Worm (Caenorhabditis elegans) whole organism, midembryonic: Measurements from ENCODE around the gene mltn-5.
A peak's percentile ranks its signal among the peaks of the same experiment; 100 is the strongest.

Experiments
- T22C8.4 ChIP-seq: fragments of 200-800 bp; sonication (Bioruptor generic); IDR thresholded peaks from 2 replicates; pipeline ENCODE4 v1.3.6; 2022; ENCODE audit warnings: missing genetic modification characterization, missing compliant biosample characterization
- cog-1 ChIP-seq: sonication (generic microtip); optimal IDR thresholded peaks from 2 replicates; lab custom pipeline; 2016; ENCODE audit warnings: missing genetic modification characterization, missing compliant biosample characterization
- flt-1 ChIP-seq: fragments of 200-800 bp; sonication (Bioruptor generic); IDR thresholded peaks from 2 replicates; pipeline ENCODE4 v1.3.6; 2022; ENCODE audit warnings: missing genetic modification characterization, missing compliant biosample characterization
- klf-2 ChIP-seq: fragments of 200-800 bp; sonication (Bioruptor generic); conservative IDR thresholded peaks from 2 replicates; pipeline ENCODE4 v1.3.6; 2022; ENCODE audit warnings: missing genetic modification reagents, missing genetic modification characterization, missing compliant biosample characterization
- med-1 ChIP-seq: sonication (generic microtip); optimal IDR thresholded peaks from 2 replicates; lab custom pipeline; 2017; ENCODE audit warnings: missing genetic modification characterization, mild to moderate bottlenecking, missing compliant biosample characterization, antibody characterized with exemption, missing genetic modification reagents; ENCODE audit not compliant: insufficient read depth
- ref-1 ChIP-seq: fragments of 200-800 bp; sonication (Bioruptor generic); conservative IDR thresholded peaks from 2 replicates; pipeline ENCODE4 v1.3.6; 2022; ENCODE audit warnings: missing genetic modification reagents, missing genetic modification characterization, missing compliant biosample characterization
- tab-1 ChIP-seq: fragments of 200-800 bp; sonication (Bioruptor generic); IDR thresholded peaks from 2 replicates; pipeline ENCODE4 v1.3.6; 2022; ENCODE audit warnings: missing genetic modification characterization, missing compliant biosample characterization
- ztf-23 ChIP-seq: fragments of 200-800 bp; sonication (Bioruptor generic); IDR thresholded peaks from 2 replicates; pipeline ENCODE4 v1.3.6; 2022; ENCODE audit warnings: missing genetic modification reagents, missing genetic modification characterization, missing compliant biosample characterization
- ztf-29 ChIP-seq: fragments of 200-800 bp; sonication (Bioruptor generic); IDR thresholded peaks from 2 replicates; pipeline ENCODE4 v1.3.6; 2022; ENCODE audit warnings: missing genetic modification reagents, missing genetic modification characterization, missing compliant biosample characterization

mltn-5 gene

DNA sequence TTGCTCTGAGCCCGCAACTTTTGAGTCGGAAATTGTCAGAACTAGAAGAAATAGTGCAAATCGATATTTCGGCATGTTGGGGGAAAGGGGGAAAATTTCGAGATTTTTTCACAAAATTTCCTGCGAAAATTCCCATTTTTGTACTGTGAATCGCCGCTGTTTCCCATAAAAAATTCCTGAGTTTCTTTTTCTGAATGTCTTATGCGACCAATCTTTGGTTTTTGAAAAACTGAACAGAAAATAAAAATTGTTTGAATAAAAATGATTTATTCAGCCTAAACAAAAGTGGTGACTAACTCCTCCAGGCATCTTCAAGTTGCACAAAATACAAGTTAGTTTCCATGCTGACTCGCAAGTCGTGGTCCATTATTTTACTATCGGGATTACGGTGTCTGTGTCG is 41.2 kb downstream of the mltn-5 start, which contains the start of gene W07G1.7:
TSS of gene W07G1.7 (minus strand) at position 101 of the 400 bp plus-strand sequence.
- TF ChIP-seq ztf-23 (GFP tag; lab: Robert Waterston, UW) (no peak), med-1 (no peak)

DNA sequence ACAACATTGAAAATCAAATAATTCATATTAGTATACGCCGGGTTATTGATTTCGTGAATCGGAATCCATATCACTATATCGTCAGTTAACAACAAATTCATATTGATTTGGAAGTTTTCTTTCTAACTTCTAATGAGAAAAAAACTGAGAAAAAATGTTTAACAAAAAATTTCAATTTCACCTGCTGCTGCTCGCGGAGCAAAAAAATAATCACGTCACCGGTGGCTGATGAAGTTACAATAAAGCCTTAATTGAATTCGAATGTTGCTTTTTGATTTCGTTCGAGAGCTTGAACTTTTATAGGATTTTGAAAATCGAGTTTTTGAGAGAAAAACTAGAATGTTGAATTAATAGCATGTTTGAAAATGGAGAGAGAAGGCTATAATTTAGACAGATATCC is 44.0 kb downstream of the mltn-5 start, which contains the start of gene sre-43:
TSS of gene sre-43 (minus strand) at position 101 of the 400 bp plus-strand sequence.
- no peak for TF ChIP-seq cog-1 (tag; lab: Kevin White, UChicago)
- no peak for TF ChIP-seq flt-1
- no peak for TF ChIP-seq T22C8.4 (GFP tag; lab: Robert Waterston, UW)
- no peak for TF ChIP-seq med-1
- TF ChIP-seq ztf-29 (GFP tag; lab: Robert Waterston, UW) = no peak
- no peak for TF ChIP-seq ref-1 (GFP tag; lab: Robert Waterston, UW)
- no peak for TF ChIP-seq ztf-23 (GFP tag; lab: Robert Waterston, UW)
- TF ChIP-seq klf-2 (GFP tag; lab: Robert Waterston, UW) = no peak
- TF ChIP-seq tab-1 (GFP tag; lab: Robert Waterston, UW) = no peak

DNA sequence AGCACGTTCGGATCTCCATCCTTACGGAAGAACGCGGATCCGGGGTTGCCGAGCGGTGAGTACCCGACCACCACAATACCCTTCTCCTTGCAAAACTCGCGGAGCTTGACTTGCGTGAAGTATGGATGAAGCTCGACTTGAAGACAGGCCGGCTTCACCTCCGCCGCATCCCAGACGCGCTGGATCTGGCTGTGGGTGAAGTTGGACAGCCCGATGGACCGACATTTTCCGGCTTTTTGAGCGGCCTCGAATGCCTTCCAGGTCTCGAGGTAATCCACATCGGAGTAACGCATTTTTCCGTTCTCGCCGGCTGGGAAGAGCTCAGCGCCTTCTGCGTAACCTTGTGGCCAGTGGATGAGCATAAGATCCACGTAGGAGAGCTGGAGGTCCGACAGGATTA is 47.2 kb downstream of the mltn-5 start:
- TF ChIP-seq ztf-23 (GFP tag; lab: Robert Waterston, UW) (no peak), cog-1 (tag; lab: Kevin White, UChicago) (no peak), flt-1 (no peak), ztf-29 (GFP tag; lab: Robert Waterston, UW) (no peak), ref-1 (GFP tag; lab: Robert Waterston, UW) (no peak), klf-2 (GFP tag; lab: Robert Waterston, UW) (no peak), med-1 (no peak), T22C8.4 (GFP tag; lab: Robert Waterston, UW) (no peak), tab-1 (GFP tag; lab: Robert Waterston, UW) (no peak)

DNA sequence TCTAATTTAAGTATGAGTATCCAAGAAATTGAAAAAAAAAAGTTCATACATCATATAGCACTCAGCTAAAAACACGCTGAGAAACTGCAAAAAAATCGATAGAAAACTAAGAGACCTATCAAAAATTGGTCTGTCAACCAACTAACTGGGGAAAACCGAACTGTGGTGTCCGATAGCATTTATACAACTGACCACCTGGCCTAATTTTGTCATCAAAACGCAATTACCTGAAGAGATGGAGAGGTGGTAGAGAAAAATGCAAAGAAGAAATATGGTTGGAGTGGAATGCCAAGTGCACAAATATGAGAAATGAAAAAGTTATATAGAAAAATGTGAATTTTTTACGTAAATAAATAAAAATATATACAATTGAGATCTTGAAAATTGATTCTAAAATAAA is 48.5 kb downstream of the mltn-5 start, which contains the start of gene Y39G8B.1:
TSS of gene Y39G8B.1 (minus strand) at position 299 of the 400 bp plus-strand sequence.
- no peak for TF ChIP-seq cog-1 (tag; lab: Kevin White, UChicago)
- no peak; the same call in 1 of the 2 replicates for TF ChIP-seq T22C8.4 (GFP tag; lab: Robert Waterston, UW)

DNA sequence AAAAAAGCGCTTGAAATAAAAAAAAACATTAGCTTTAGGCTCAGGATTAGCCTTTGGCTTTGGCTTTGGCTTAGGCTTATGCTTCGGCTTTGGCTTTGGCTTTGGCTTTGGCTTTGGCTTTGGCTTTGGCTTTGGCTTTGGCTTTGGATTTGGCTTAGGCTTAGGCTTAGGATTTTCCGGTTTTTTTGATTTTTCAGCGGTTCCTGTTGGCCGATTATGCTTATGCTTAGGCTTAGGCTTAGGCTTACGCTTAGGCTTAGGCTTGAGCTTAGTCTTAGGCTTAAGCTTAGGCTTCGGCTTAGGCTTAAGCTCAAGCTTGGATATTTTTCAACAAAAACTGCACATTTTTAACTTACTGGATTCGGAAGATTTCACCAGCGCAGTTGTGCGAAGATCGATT is 49.1 kb downstream of the mltn-5 start:
- TF ChIP-seq tab-1 (GFP tag; lab: Robert Waterston, UW) (no peak), klf-2 (GFP tag; lab: Robert Waterston, UW) (no peak), ztf-23 (GFP tag; lab: Robert Waterston, UW) (no peak), ref-1 (GFP tag; lab: Robert Waterston, UW) (no peak), med-1 (no peak), ztf-29 (GFP tag; lab: Robert Waterston, UW) (peak; percentile 74; the same call in 1 of the 2 replicates), flt-1 (no peak)

DNA sequence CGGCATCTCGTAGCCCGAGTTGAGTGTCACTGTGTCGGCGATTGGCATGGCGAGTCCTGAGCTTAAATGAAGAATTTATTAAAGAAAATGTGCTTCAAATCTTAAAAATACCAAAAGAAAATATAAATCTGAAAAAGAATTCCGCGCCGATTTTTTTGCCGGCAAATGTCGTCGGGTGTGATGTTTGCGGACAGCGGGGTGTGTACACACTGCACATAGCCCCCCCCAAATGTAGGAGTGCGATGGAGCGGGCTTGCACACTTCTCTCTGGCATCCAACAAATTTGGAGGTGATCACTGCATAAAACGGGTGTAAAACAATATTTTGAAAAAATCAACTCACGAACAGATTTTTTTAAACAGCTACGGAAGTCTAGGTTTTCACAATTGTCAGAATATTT is 51.2 kb downstream of the mltn-5 start, which contains the start of gene Y39G8B.2:
TSS of gene Y39G8B.2 (minus strand) at position 61 of the 400 bp plus-strand sequence.
- no peak for TF ChIP-seq med-1
- peak; percentile 71; the same call in 1 of the 2 replicates for TF ChIP-seq tab-1 (GFP tag; lab: Robert Waterston, UW)
- TF ChIP-seq ztf-29 (GFP tag; lab: Robert Waterston, UW) = peak; percentile 52; the same call in 1 of the 2 replicates
- TF ChIP-seq T22C8.4 (GFP tag; lab: Robert Waterston, UW) = no peak
- TF ChIP-seq ztf-23 (GFP tag; lab: Robert Waterston, UW) = peak; percentile 83
- peak; percentile 76 for TF ChIP-seq flt-1
- TF ChIP-seq klf-2 (GFP tag; lab: Robert Waterston, UW) = 0 out of 2 replicates have a peak, but pooled peaks have one; percentile 41
- peak; percentile 74 for TF ChIP-seq cog-1 (tag; lab: Kevin White, UChicago)

DNA sequence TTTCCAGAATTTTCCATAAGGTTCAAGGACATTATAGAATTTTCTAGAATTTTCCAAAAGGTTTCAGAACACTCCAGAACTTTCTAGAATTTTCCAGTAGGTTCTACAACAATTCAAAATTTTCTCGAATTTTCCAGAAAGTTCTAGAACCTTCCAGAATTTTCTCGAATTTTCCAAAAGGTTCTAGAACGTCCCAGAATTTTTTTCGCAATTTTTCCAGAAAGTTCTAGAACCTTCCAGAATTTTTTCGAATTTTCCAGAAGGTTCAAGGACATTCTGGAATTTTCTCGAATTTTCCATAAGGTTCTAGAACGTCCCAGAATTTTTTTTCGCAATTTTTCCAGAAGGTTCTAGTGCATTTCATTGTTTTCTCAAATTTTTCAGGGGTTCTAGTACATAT is 52.7 kb downstream of the mltn-5 start:
- no peak for TF ChIP-seq med-1
- TF ChIP-seq cog-1 (tag; lab: Kevin White, UChicago) = no peak
- TF ChIP-seq ref-1 (GFP tag; lab: Robert Waterston, UW) = no peak
- no peak for TF ChIP-seq ztf-23 (GFP tag; lab: Robert Waterston, UW)
- no peak for TF ChIP-seq T22C8.4 (GFP tag; lab: Robert Waterston, UW)
- no peak for TF ChIP-seq tab-1 (GFP tag; lab: Robert Waterston, UW)

DNA sequence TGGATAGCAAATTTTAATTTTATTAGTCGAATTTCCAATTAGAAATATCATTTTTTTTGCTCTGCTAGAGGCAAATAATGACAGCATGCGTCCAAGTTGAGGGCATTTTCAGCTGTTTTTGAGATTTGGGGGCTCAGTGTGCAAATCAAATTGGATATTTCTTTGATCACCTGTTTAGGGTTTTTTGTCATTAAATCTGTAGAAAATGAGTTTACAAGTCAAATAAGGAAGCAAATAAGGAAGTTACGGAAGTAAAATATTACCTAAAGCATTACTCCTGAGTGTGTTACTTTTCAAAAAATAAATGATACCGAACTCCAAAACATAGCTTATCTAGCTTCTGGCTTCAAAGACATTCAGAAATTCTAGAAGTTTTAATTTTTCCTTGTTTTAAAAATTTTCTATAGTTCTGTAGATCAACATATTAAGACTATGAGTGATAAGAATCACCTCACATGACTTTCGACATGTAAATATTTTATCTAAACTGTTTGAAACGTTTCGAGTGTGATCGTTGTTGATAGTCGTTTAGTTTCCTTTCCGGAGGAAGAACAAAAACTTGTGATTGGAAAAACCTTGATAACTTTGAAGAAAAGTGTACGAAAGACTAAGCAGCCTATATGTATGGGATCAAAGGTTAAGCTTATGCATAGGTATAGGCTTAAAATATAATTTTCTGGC is 55.0 kb downstream of the mltn-5 start, which contains the start of gene sre-48:
TSS of gene sre-48 (minus strand) at position 51 of the 681 bp plus-strand sequence.
- TF ChIP-seq klf-2 (GFP tag; lab: Robert Waterston, UW) (no peak), ztf-23 (GFP tag; lab: Robert Waterston, UW) (no peak), cog-1 (tag; lab: Kevin White, UChicago) (no peak), ztf-29 (GFP tag; lab: Robert Waterston, UW) (no peak), T22C8.4 (GFP tag; lab: Robert Waterston, UW) (no peak), tab-1 (GFP tag; lab: Robert Waterston, UW) (no peak), med-1 (no peak), flt-1 (no peak), ref-1 (GFP tag; lab: Robert Waterston, UW) (no peak)
